Worm (Caenorhabditis elegans) whole organism, L3 larva: ENCODE measurements around the gene srw-7.

Experiments used
- ZK546.5 ChIP-seq: sonication (generic microtip); optimal IDR thresholded peaks from 2 replicates; lab custom pipeline; 2017; ENCODE audit warnings: missing biosample characterization, missing genetic modification characterization
- aly-2 ChIP-seq: fragments of 150-350 bp; optimal IDR thresholded peaks from 2 replicates; lab custom pipeline; 2014; ENCODE audit warnings: missing biosample characterization, missing genetic modification characterization
- ama-1 ChIP-seq: fragments of 150-350 bp; optimal IDR thresholded peaks from 2 replicates; lab custom pipeline; 2018
- ceh-28 ChIP-seq: fragments of 150-350 bp; optimal IDR thresholded peaks from 2 replicates; lab custom pipeline; 2014; ENCODE audit warnings: missing biosample characterization, missing genetic modification reagents, missing genetic modification characterization
- egl-27 ChIP-seq: sonication (generic microtip); optimal IDR thresholded peaks from 4 replicates; lab custom pipeline; 2017; ENCODE audit warnings: missing biosample characterization, missing genetic modification reagents, missing genetic modification characterization
- egl-5 ChIP-seq: fragments of 150-350 bp; optimal IDR thresholded peaks from 2 replicates; lab custom pipeline; 2017; ENCODE audit warnings: missing biosample characterization, missing genetic modification reagents, missing genetic modification characterization, inconsistent platforms
- jun-1 ChIP-seq: fragments of 150-350 bp; optimal IDR thresholded peaks from 2 replicates; lab custom pipeline; 2014; ENCODE audit warnings: missing biosample characterization, missing genetic modification reagents, missing genetic modification characterization
- lin-15B ChIP-seq: fragments of 150-350 bp; optimal IDR thresholded peaks from 2 replicates; lab custom pipeline; 2014; ENCODE audit warnings: missing biosample characterization, missing genetic modification characterization
- lin-39 ChIP-seq: fragments of 150-350 bp; optimal IDR thresholded peaks from 2 replicates; lab custom pipeline; 2018; ENCODE audit warnings: missing biosample characterization, missing genetic modification reagents, missing genetic modification characterization
- mdl-1 ChIP-seq: fragments of 150-350 bp; optimal IDR thresholded peaks from 2 replicates; lab custom pipeline; 2014; ENCODE audit warnings: missing biosample characterization, missing genetic modification characterization
- mml-1 ChIP-seq: fragments of 150-350 bp; sonication (generic microtip); optimal IDR thresholded peaks from 3 replicates; lab custom pipeline; 2014; ENCODE audit warnings: missing biosample characterization, missing genetic modification characterization
- nhr-12 ChIP-seq: fragments of 150-350 bp; optimal IDR thresholded peaks from 2 replicates; lab custom pipeline; 2014; ENCODE audit warnings: missing biosample characterization, missing genetic modification characterization
- nhr-28 ChIP-seq: fragments of 150-350 bp; optimal IDR thresholded peaks from 2 replicates; lab custom pipeline; 2014; ENCODE audit warnings: missing biosample characterization, missing genetic modification characterization
- nhr-76 ChIP-seq: fragments of 150-350 bp; sonication (generic microtip); optimal IDR thresholded peaks from 5 replicates; lab custom pipeline; 2014; ENCODE audit warnings: missing biosample characterization, missing genetic modification characterization
- pha-4 ChIP-seq: fragments of 150-350 bp; optimal IDR thresholded peaks from 2 replicates; lab custom pipeline; 2014; ENCODE audit warnings: missing biosample characterization, missing genetic modification reagents, missing genetic modification characterization
- sea-2 ChIP-seq: fragments of 150-350 bp; sonication (generic microtip); optimal IDR thresholded peaks from 4 replicates; lab custom pipeline; 2014; ENCODE audit warnings: missing biosample characterization, missing genetic modification reagents, missing genetic modification characterization
- skn-1 ChIP-seq: fragments of 150-350 bp; optimal IDR thresholded peaks from 2 replicates; lab custom pipeline; 2014; ENCODE audit warnings: missing biosample characterization, missing genetic modification characterization
- tbx-2 ChIP-seq: sonication (generic microtip); optimal IDR thresholded peaks from 2 replicates; lab custom pipeline; 2016; ENCODE audit warnings: mild to moderate bottlenecking, missing genetic modification characterization, missing compliant biosample characterization
- zag-1 ChIP-seq: fragments of 150-350 bp; optimal IDR thresholded peaks from 2 replicates; lab custom pipeline; 2014; ENCODE audit warnings: missing biosample characterization, missing genetic modification characterization
- ztf-11 ChIP-seq: fragments of 150-350 bp; optimal IDR thresholded peaks from 2 replicates; lab custom pipeline; 2014; ENCODE audit warnings: missing biosample characterization, missing genetic modification characterization

srw-7 gene

DNA sequence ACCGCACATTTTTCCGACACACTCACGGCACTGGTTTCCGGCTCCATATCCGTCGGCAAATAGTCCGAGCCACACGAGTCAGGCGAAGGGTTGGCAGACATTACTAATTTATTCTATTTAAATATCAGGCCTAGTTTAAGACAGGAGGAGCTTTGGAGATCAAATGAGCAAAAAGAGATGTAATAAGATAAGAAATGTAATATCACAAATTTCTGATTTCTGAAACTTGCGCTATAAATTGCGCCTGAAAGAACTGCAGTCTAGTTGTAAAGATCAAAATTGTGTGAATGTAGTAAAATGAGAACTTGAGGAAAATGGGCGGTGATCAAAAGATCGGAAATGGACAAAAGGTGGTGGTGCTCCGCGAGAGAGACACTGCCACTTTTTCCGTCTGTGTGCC is 48.8 kb downstream of the srw-7 start, which contains the start of gene nhr-186:
TSS of gene nhr-186 (minus strand) at position 101 of the 400 bp plus-strand sequence.
- TF ChIP-seq ZK546.5 (tag; lab: Kevin White, UChicago) (no peak), lin-15B (tag; lab: Kevin White, UChicago) (no peak), ztf-11 (no peak), ama-1 (lab: Kevin White, UChicago) (no peak), aly-2 (tag; lab: Kevin White, UChicago) (no peak), jun-1 (tag; lab: Kevin White, UChicago) (no peak), egl-5 (tag; lab: Kevin White, UChicago) (no peak), nhr-76 (tag; lab: Kevin White, UChicago) (no peak)

DNA sequence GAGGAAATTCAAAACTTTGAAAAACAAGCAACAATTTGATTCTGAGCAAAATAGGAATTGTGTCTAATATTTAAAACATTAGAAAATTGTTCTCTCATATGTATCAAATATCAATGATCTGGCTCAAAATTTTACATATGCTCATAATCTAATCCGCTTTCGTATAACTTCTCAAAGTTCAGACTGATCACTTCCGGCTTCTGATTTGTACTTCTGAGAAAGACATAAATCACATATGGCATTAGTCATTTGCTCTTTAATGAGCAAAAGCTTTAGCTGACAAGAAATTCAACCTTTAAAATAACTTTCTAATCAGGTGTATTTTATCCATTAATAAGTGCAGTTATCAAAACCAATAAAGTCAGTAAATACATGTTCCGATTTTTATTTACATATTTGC is 49.9 kb downstream of the srw-7 start:
- TF ChIP-seq mdl-1 (no peak), sea-2 (no peak), mml-1 (tag; lab: Kevin White, UChicago) (no peak), lin-15B (tag; lab: Kevin White, UChicago) (no peak), egl-27 (tag; lab: Kevin White, UChicago) (no peak), tbx-2 (tag; lab: Kevin White, UChicago) (no peak), lin-39 (tag; lab: Kevin White, UChicago) (no peak), ceh-28 (tag; lab: Kevin White, UChicago) (no peak), skn-1 (no peak), nhr-28 (tag; lab: Kevin White, UChicago) (no peak), aly-2 (tag; lab: Kevin White, UChicago) (no peak), nhr-12 (tag; lab: Kevin White, UChicago) (no peak), zag-1 (no peak), pha-4 (tag; lab: Kevin White, UChicago) (no peak)
